Worm (Caenorhabditis elegans) whole organism, L2 larva: ENCODE measurements around the gene ceh-28.

Experiments used
- ZK546.5 ChIP-seq: sonication (generic microtip); optimal IDR thresholded peaks from 2 replicates; lab custom pipeline; 2017; ENCODE audit warnings: missing biosample characterization, missing genetic modification characterization
- egl-27 ChIP-seq: sonication (generic microtip); optimal IDR thresholded peaks from 3 replicates; lab custom pipeline; 2017; ENCODE audit warnings: missing biosample characterization, missing genetic modification reagents, missing genetic modification characterization
- elt-1 ChIP-seq: fragments of 150-350 bp; optimal IDR thresholded peaks from 2 replicates; lab custom pipeline; 2014; ENCODE audit warnings: missing biosample characterization, missing genetic modification characterization
- nhr-11 ChIP-seq: fragments of 150-350 bp; optimal IDR thresholded peaks from 2 replicates; lab custom pipeline; 2014; ENCODE audit warnings: missing biosample characterization, missing genetic modification characterization
- unc-55 ChIP-seq: fragments of 150-350 bp; sonication (generic microtip); optimal IDR thresholded peaks from 3 replicates; lab custom pipeline; 2014; ENCODE audit warnings: missing biosample characterization, missing genetic modification reagents, missing genetic modification characterization

DNA sequence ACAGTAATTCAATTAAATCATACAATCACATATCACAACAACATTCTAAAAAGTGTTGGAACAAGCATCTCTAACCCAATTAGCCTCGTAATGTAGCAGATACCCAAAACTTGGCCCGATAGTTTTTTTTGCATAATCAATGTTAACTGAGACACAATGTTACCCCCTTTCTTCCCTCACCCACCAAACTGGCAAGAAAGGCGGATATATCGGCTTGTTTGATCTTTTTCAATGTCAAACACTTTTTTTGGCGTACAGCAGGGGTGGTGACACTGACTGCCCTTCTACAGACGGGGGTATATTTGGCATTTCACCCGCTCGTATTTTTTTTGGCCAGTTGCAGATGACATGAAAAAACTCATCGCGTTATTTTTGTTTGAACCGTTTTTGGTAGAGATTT is 35.5 kb downstream of the ceh-28 start:
- TF ChIP-seq unc-55 (GFP tag; lab: Kevin White, UChicago) (no peak), ZK546.5 (tag; lab: Kevin White, UChicago) (no peak), elt-1 (no peak), egl-27 (tag; lab: Kevin White, UChicago) (no peak), nhr-11 (no peak)
